Fruit fly (Drosophila melanogaster): ENCODE results near the gene CG1090.
A peak's percentile ranks its signal among the peaks of the same experiment; 100 is the strongest.

Gene CG1090

dm6 chr3R:4310683-4311066, 49.0 kb upstream of the CG1090 start, which contains the start of gene Vps24 (continued):
- no peak for TF ChIP-seq ac (GFP tag; optimal IDR thresholded peaks at IDR 0.05)
- no peak for TF ChIP-seq grn (GFP tag; optimal IDR thresholded peaks at IDR 0.05)
- no peak for TF ChIP-seq tna (GFP tag; IDR thresholded peaks at IDR 0.05; ENCODE audit: partially characterized antibody)
- no peak for TF ChIP-seq tap (tag; optimal IDR thresholded peaks at IDR 0.05)
- TF ChIP-seq CG6813 (GFP tag; optimal IDR thresholded peaks at IDR 0.05), result no peak
- TF ChIP-seq Elba2 (GFP tag; optimal IDR thresholded peaks at IDR 0.05), result peak; percentile 15
- TF ChIP-seq cad (GFP tag; optimal IDR thresholded peaks at IDR 0.05), result peak; percentile 19
- TF ChIP-seq CG15269 (tag; optimal IDR thresholded peaks at IDR 0.05), result no peak
- TF ChIP-seq jigr1 (GFP tag; IDR thresholded peaks at IDR 0.05), result no peak; the same call in 2 of the 3 replicates
- TF ChIP-seq CG9437 (GFP tag; optimal IDR thresholded peaks at IDR 0.05), result no peak
- peak; percentile 52 for TF ChIP-seq Doc3 (GFP tag; IDR thresholded peaks at IDR 0.05; ENCODE audit: partially characterized antibody)
- peak; percentile 66 for TF ChIP-seq Scr (GFP tag; IDR thresholded peaks at IDR 0.05; ENCODE audit: partially characterized antibody)
- TF ChIP-seq mld (GFP tag; IDR thresholded peaks at IDR 0.05; ENCODE audit: partially characterized antibody), result no peak
- TF ChIP-seq unc-4 (GFP tag; IDR thresholded peaks at IDR 0.05; ENCODE audit: partially characterized antibody), result 0 out of 2 replicates have a peak, but pooled peaks have one; percentile 36
- no peak for TF ChIP-seq Usf (GFP tag; optimal IDR thresholded peaks at IDR 0.05)
- peak; percentile 58 for TF ChIP-seq bbx (GFP tag; IDR thresholded peaks at IDR 0.05; ENCODE audit: partially characterized antibody)
- no peak for TF ChIP-seq Doc2 (GFP tag; IDR thresholded peaks at IDR 0.05)
- TF ChIP-seq Xbp1 (GFP tag; optimal IDR thresholded peaks at IDR 0.05), result no peak
- no peak for TF ChIP-seq GATAe (GFP tag; conservative IDR thresholded peaks at IDR 0.05)
- TF ChIP-seq CG3995 (GFP tag; optimal IDR thresholded peaks at IDR 0.05), result peak; percentile 28
- no peak for TF ChIP-seq twi (tag; optimal IDR thresholded peaks at IDR 0.05)
- peak in 1 of 2 experiments; percentile 10 for TF ChIP-seq Pdp1 (GFP tag; optimal IDR thresholded peaks at IDR 0.05)
- TF ChIP-seq CG1832 (GFP tag; optimal IDR thresholded peaks at IDR 0.05), result no peak
- TF ChIP-seq CG10147 (GFP tag; optimal IDR thresholded peaks at IDR 0.05), result no peak
- no peak for TF ChIP-seq CG7372 (GFP tag; IDR thresholded peaks at IDR 0.05)
- peak; percentile 66 for TF ChIP-seq BEAF-32 (GFP tag; optimal IDR thresholded peaks at IDR 0.05)
- no peak for TF ChIP-seq Max (GFP tag; optimal IDR thresholded peaks at IDR 0.05)
- peak; percentile 6 for TF ChIP-seq stwl (tag; optimal IDR thresholded peaks at IDR 0.05)
- no peak for TF ChIP-seq CG32772 (GFP tag; IDR thresholded peaks at IDR 0.05)
- TF ChIP-seq CG1647 (GFP tag; optimal IDR thresholded peaks at IDR 0.05), result no peak
- TF ChIP-seq CG6791 (GFP tag; IDR thresholded peaks at IDR 0.05; ENCODE audit: partially characterized antibody), result peak; percentile 51; the same call in 1 of the 3 replicates
- TF ChIP-seq Asciz (GFP tag; optimal IDR thresholded peaks at IDR 0.05), result no peak
- no peak for TF ChIP-seq pnt (GFP tag; optimal IDR thresholded peaks at IDR 0.05)
- peak; percentile 53; the same call in 2 of the 3 replicates for TF ChIP-seq knrl (GFP tag; IDR thresholded peaks at IDR 0.05; ENCODE audit: partially characterized antibody)
- TF ChIP-seq CG4360 (GFP tag; IDR thresholded peaks at IDR 0.05), result no peak
- no peak for TF ChIP-seq da (GFP tag; optimal IDR thresholded peaks at IDR 0.05)
- no peak for TF ChIP-seq trem (tag; optimal IDR thresholded peaks at IDR 0.05)
- TF ChIP-seq hbn (GFP tag; IDR thresholded peaks at IDR 0.05; ENCODE audit: partially characterized antibody), result peak; percentile 51; the same call in 1 of the 2 replicates
- TF ChIP-seq CG12071 (GFP tag; optimal IDR thresholded peaks at IDR 0.05), result no peak
- TF ChIP-seq CG4617 (GFP tag; optimal IDR thresholded peaks at IDR 0.05; ENCODE audit: borderline replicate concordance), result peak; percentile 29
- TF ChIP-seq pzg (GFP tag; optimal IDR thresholded peaks at IDR 0.05), result peak; percentile 21
- peak; percentile 59 for TF ChIP-seq row (GFP tag; IDR thresholded peaks at IDR 0.05)
- no peak for TF ChIP-seq CG11560 (tag; IDR thresholded peaks at IDR 0.05)
- no peak for TF ChIP-seq CG10979 (tag; optimal IDR thresholded peaks at IDR 0.05)
- no peak for TF ChIP-seq CG1529 (GFP tag; optimal IDR thresholded peaks at IDR 0.05)
- no peak for TF ChIP-seq hkb (optimal IDR thresholded peaks at IDR 0.05)
- TF ChIP-seq hkb (GFP tag; IDR thresholded peaks at IDR 0.05), result no peak
- no peak for TF ChIP-seq CG15073 (GFP tag; optimal IDR thresholded peaks at IDR 0.05)
- TF ChIP-seq MESR4 (GFP tag; optimal IDR thresholded peaks at IDR 0.05), result peak; percentile 82
- TF ChIP-seq CG16813 (GFP tag; IDR thresholded peaks at IDR 0.05; ENCODE audit: partially characterized antibody), result peak; percentile 57

Data from whole organism, embryonic.